Worm (Caenorhabditis elegans): ENCODE data around the gene mdt-30.

- TF ChIP-seq tbx-11 (GFP tag; IDR thresholded peaks at IDR 0.05) (no peak), ceh-13 (GFP tag; optimal IDR thresholded peaks at IDR 0.05) (no peak), ama-1 (optimal IDR thresholded peaks at IDR 0.05) (no peak), pes-1 (GFP tag; IDR thresholded peaks at IDR 0.05) (no peak), flt-1 (GFP tag; IDR thresholded peaks at IDR 0.05) (no peak), tra-4 (tag; optimal IDR thresholded peaks at IDR 0.05) (no peak), hmbx-1 (tag; optimal IDR thresholded peaks at IDR 0.05) (no peak)
Observed at ce11 chrIII:8066989-8067388, 39.1 kb upstream of the mdt-30 start, which contains the start of gene pros-1.
